Fruit fly (Drosophila melanogaster) S2 (cell line): Measurements from ENCODE around the gene rb.

Experiments used
- CG8478 ChIP-seq: fragments of >200 bp; optimal IDR thresholded peaks from 2 replicates; lab custom pipeline; 2018
- CTCF ChIP-seq, 2 experiments: fragments of >200 bp; optimal IDR thresholded peaks; 2 replicates each; lab custom pipeline; 2018

DNA sequence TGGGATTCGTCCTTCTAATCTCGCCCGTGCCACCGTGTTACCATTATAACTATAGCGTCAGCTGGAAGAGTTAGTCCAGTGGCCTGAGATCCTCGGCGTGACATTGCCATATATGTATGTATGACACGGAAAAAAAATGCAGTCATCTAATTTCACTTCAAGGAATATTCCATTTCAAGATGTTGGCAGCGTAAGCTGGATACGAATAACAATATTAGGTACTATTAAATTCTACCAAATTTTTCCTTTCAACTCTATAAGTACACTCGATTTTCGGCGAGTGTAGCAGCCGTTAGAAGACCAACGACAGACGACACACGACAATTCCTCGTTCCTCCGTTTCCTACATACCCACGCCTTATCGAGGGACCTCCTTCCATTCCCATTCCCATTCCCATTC lies 24.5 kb upstream of the rb start:
- TF ChIP-seq CG8478 (lab: Kevin White, UChicago) (no peak), CTCF (optimal IDR thresholded peaks at IDR 0.05; lab: Kevin White, UChicago) (no peak)
